Fruit fly (Drosophila melanogaster): Measurements from ENCODE around the gene CG13995.

DNA sequence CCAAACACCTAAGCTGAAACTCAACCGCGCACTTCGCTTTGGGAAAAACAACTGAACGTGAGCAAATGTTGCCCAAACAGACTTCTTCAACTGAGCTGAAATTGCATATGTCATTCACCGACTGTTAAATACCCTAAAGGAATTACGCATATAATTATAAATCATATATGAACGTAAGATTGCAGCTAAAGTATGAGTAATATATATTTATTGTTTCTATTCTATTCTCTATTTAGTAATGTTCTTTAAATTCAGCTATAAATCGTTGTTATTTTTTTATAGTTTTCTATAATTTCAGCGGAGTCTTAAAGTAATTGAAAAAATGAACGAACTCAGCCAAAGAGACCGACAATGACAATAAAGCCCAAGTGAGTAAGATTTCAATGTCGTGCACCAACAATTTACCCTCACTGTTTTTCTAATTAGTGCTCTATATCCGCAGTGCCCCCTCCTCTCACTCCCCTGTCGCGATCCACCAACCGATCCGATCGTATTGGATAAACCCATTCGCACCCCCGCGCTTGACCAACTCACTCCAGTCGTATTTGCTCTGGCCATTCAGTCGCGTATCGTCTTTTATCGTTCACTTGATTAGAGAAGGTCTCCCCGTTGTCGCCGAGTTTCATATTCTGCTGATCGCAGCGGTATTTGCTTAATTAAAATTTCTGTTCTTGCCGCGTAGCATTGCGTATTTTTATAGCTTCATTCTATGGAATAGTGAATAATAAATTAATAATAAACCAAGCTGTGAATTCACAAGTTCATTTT lies 41.6 kb upstream of the CG13995 start, which contains the start of gene CG9098:
- TF ChIP-seq CG14655 (GFP tag; optimal IDR thresholded peaks at IDR 0.05) (no peak), CG17806 (tag; optimal IDR thresholded peaks at IDR 0.05) (no peak), EcR (GFP tag; optimal IDR thresholded peaks at IDR 0.05) (no peak), CG8301 (tag; optimal IDR thresholded peaks at IDR 0.05) (no peak), D1 (tag; optimal IDR thresholded peaks at IDR 0.05) (no peak), rn (GFP tag; IDR thresholded peaks at IDR 0.05) (no peak), CG12605 (GFP tag; IDR thresholded peaks at IDR 0.05) (no peak), gl (tag; optimal IDR thresholded peaks at IDR 0.05) (no peak), Ets98B (GFP tag; IDR thresholded peaks at IDR 0.05) (no peak), fd96Ca (GFP tag; IDR thresholded peaks at IDR 0.05) (no peak), Snoo (tag; optimal IDR thresholded peaks at IDR 0.05) (no peak), CG4496 (GFP tag; IDR thresholded peaks at IDR 0.05) (no peak)
